Fruit fly (Drosophila melanogaster) whole organism, prepupa: ENCODE data around the gene Vha55.

Experiments
- Blimp-1 ChIP-seq: fragments of 200-800 bp; sonication (Bioruptor generic); optimal IDR thresholded peaks from 3 replicates; lab custom pipeline; 2017; ENCODE audit warnings: missing biosample characterization, missing genetic modification characterization, mild to moderate bottlenecking, moderate library complexity, missing genetic modification reagents
- CG10631 ChIP-seq: fragments of 200-800 bp; sonication (Bioruptor generic); optimal IDR thresholded peaks from 2 replicates; lab custom pipeline; 2016; ENCODE audit warnings: missing biosample characterization, missing genetic modification characterization
- CG11294 ChIP-seq: fragments of 200-800 bp; sonication (Bioruptor generic); IDR thresholded peaks from 2 replicates; pipeline ENCODE4 v1.3.6; 2022; ENCODE audit warnings: missing biosample characterization, missing genetic modification characterization
- CG11902 ChIP-seq: fragments of 200-800 bp; sonication (Bioruptor generic); optimal IDR thresholded peaks from 3 replicates; lab custom pipeline; 2016; ENCODE audit warnings: missing biosample characterization, missing genetic modification characterization
- CG1621 ChIP-seq: fragments of 200-800 bp; sonication (Bioruptor generic); optimal IDR thresholded peaks from 3 replicates; lab custom pipeline; 2018; ENCODE audit warnings: missing biosample characterization, mild to moderate bottlenecking, missing genetic modification characterization
- CG16779 ChIP-seq: fragments of 200-800 bp; sonication (Bioruptor generic); optimal IDR thresholded peaks from 3 replicates; lab custom pipeline; 2017; ENCODE audit warnings: missing biosample characterization, mild to moderate bottlenecking, missing genetic modification characterization
- CG3032 ChIP-seq: fragments of 200-800 bp; optimal IDR thresholded peaks from 2 replicates; lab custom pipeline; 2019; ENCODE audit warnings: missing biosample characterization, mild to moderate bottlenecking, missing genetic modification characterization, moderate library complexity
- CG31627 ChIP-seq: fragments of 200-800 bp; sonication (Bioruptor generic); optimal IDR thresholded peaks from 3 replicates; lab custom pipeline; 2016; ENCODE audit warnings: missing biosample characterization, missing genetic modification characterization
- CG34406 ChIP-seq: fragments of 200-800 bp; sonication (Bioruptor generic); optimal IDR thresholded peaks from 3 replicates; lab custom pipeline; 2016; ENCODE audit warnings: missing biosample characterization, missing genetic modification characterization
- CG3919 ChIP-seq: fragments of 200-800 bp; sonication (Bioruptor generic); optimal IDR thresholded peaks from 3 replicates; lab custom pipeline; 2016; ENCODE audit warnings: missing biosample characterization, missing genetic modification characterization
- CG4318 ChIP-seq: fragments of 200-800 bp; sonication (Bioruptor generic); optimal IDR thresholded peaks from 3 replicates; lab custom pipeline; 2017; ENCODE audit warnings: missing biosample characterization, mild to moderate bottlenecking, missing genetic modification characterization
- CG6163 ChIP-seq: fragments of 200-800 bp; sonication (Bioruptor generic); IDR thresholded peaks from 3 replicates; pipeline ENCODE4 v1.3.6; 2022; ENCODE audit warnings: missing biosample characterization, missing genetic modification characterization
- CG6276 ChIP-seq: fragments of 200-800 bp; sonication (Bioruptor generic); optimal IDR thresholded peaks from 2 replicates; lab custom pipeline; 2017; ENCODE audit warnings: missing biosample characterization, mild to moderate bottlenecking, missing genetic modification characterization
- CG6792 ChIP-seq: fragments of 200-800 bp; sonication (Bioruptor generic); optimal IDR thresholded peaks from 3 replicates; lab custom pipeline; 2016; ENCODE audit warnings: missing biosample characterization, missing genetic modification characterization
- CG6808 ChIP-seq: fragments of 200-800 bp; sonication (Bioruptor generic); optimal IDR thresholded peaks from 3 replicates; lab custom pipeline; 2017; ENCODE audit warnings: missing biosample characterization, missing genetic modification characterization, mild to moderate bottlenecking, moderate library complexity, missing genetic modification reagents
- CG6854 ChIP-seq: fragments of 200-800 bp; sonication (Bioruptor generic); optimal IDR thresholded peaks from 2 replicates; lab custom pipeline; 2017; ENCODE audit warnings: missing biosample characterization, mild to moderate bottlenecking, missing genetic modification characterization
- CG7368 ChIP-seq: fragments of 200-800 bp; sonication (Bioruptor generic); optimal IDR thresholded peaks from 3 replicates; lab custom pipeline; 2016; ENCODE audit warnings: missing biosample characterization, missing genetic modification characterization
- CG8119 ChIP-seq: fragments of 200-800 bp; sonication (Bioruptor generic); IDR thresholded peaks from 3 replicates; pipeline ENCODE4 v1.3.6; 2022; ENCODE audit warnings: missing biosample characterization, missing genetic modification characterization
- CG8319 ChIP-seq: fragments of 200-800 bp; sonication (Bioruptor generic); optimal IDR thresholded peaks from 3 replicates; lab custom pipeline; 2016; ENCODE audit warnings: missing biosample characterization, missing genetic modification characterization
- CG8632 ChIP-seq: fragments of 200-800 bp; sonication (Bioruptor generic); optimal IDR thresholded peaks from 3 replicates; lab custom pipeline; 2016; ENCODE audit warnings: missing biosample characterization, missing genetic modification characterization
- Eip75B ChIP-seq: fragments of 200-800 bp; sonication (Bioruptor generic); optimal IDR thresholded peaks from 3 replicates; lab custom pipeline; 2016; ENCODE audit warnings: missing biosample characterization, missing genetic modification characterization
- Eip78C ChIP-seq: fragments of 200-800 bp; sonication (Bioruptor generic); peaks from one replicate; lab custom pipeline; 2016; ENCODE audit warnings: missing biosample characterization, missing genetic modification characterization
- Ets21C ChIP-seq: fragments of 200-800 bp; sonication (Bioruptor generic); optimal IDR thresholded peaks from 3 replicates; lab custom pipeline; 2016; ENCODE audit warnings: missing biosample characterization, missing genetic modification characterization
- Ets96B ChIP-seq: fragments of 200-800 bp; optimal IDR thresholded peaks from 2 replicates; lab custom pipeline; 2019; ENCODE audit warnings: missing biosample characterization, mild to moderate bottlenecking, missing genetic modification characterization, moderate library complexity
- Gug ChIP-seq: fragments of 200-800 bp; sonication (Bioruptor generic); IDR thresholded peaks from 2 replicates; pipeline ENCODE4 v1.3.6; 2022; ENCODE audit warnings: missing biosample characterization, missing genetic modification characterization
- Hr39 ChIP-seq: fragments of 200-800 bp; sonication (Bioruptor generic); optimal IDR thresholded peaks from 2 replicates; lab custom pipeline; 2016; ENCODE audit warnings: missing biosample characterization, missing genetic modification characterization
- Hr4 ChIP-seq: fragments of 200-800 bp; sonication (Bioruptor generic); optimal IDR thresholded peaks from 3 replicates; lab custom pipeline; 2016; ENCODE audit warnings: missing biosample characterization, missing genetic modification characterization
- Lpt ChIP-seq: fragments of 200-800 bp; sonication (Bioruptor generic); optimal IDR thresholded peaks from 3 replicates; lab custom pipeline; 2016; ENCODE audit warnings: missing biosample characterization, missing genetic modification characterization
- Met ChIP-seq: fragments of 200-800 bp; sonication (Bioruptor generic); optimal IDR thresholded peaks from 3 replicates; lab custom pipeline; 2016; ENCODE audit warnings: missing biosample characterization, missing genetic modification characterization
- OdsH ChIP-seq: fragments of 200-800 bp; sonication (Bioruptor generic); optimal IDR thresholded peaks from 3 replicates; lab custom pipeline; 2016; ENCODE audit warnings: missing biosample characterization, missing genetic modification characterization
- Smox ChIP-seq: fragments of 200-800 bp; sonication (Bioruptor generic); optimal IDR thresholded peaks from 3 replicates; lab custom pipeline; 2016; ENCODE audit warnings: missing biosample characterization, missing genetic modification characterization
- Sox14 ChIP-seq: fragments of 200-800 bp; sonication (Bioruptor generic); optimal IDR thresholded peaks from 3 replicates; lab custom pipeline; 2016; ENCODE audit warnings: missing biosample characterization, missing genetic modification characterization
- Sox15 ChIP-seq: fragments of 200-800 bp; sonication (Bioruptor generic); optimal IDR thresholded peaks from 3 replicates; lab custom pipeline; 2016; ENCODE audit warnings: missing biosample characterization, missing genetic modification characterization
- achi ChIP-seq: fragments of 200-800 bp; sonication (Bioruptor generic); optimal IDR thresholded peaks from 3 replicates; lab custom pipeline; 2016; ENCODE audit warnings: missing biosample characterization, missing genetic modification characterization
- acj6 ChIP-seq: fragments of 200-800 bp; sonication (Bioruptor generic); optimal IDR thresholded peaks from 3 replicates; lab custom pipeline; 2016; ENCODE audit warnings: missing biosample characterization, missing genetic modification characterization
- cyc ChIP-seq: fragments of 200-800 bp; sonication (Bioruptor generic); optimal IDR thresholded peaks from 3 replicates; lab custom pipeline; 2016; ENCODE audit warnings: missing biosample characterization, missing genetic modification characterization
- dac ChIP-seq: fragments of 200-800 bp; sonication (Bioruptor generic); optimal IDR thresholded peaks from 2 replicates; lab custom pipeline; 2017; ENCODE audit warnings: missing biosample characterization, mild to moderate bottlenecking, missing genetic modification characterization
- dsx ChIP-seq: fragments of 200-800 bp; optimal IDR thresholded peaks from 3 replicates; lab custom pipeline; 2019; ENCODE audit warnings: missing biosample characterization, mild to moderate bottlenecking, missing genetic modification characterization, moderate library complexity; ENCODE audit not compliant: poor library complexity, severe bottlenecking
- eg ChIP-seq: fragments of 200-800 bp; sonication (Bioruptor generic); IDR thresholded peaks from 3 replicates; pipeline ENCODE4 v1.3.6; 2022; ENCODE audit warnings: missing biosample characterization, missing genetic modification characterization
- esn ChIP-seq: fragments of 200-800 bp; sonication (Bioruptor generic); optimal IDR thresholded peaks from 2 replicates; lab custom pipeline; 2016; ENCODE audit warnings: missing biosample characterization, mild to moderate bottlenecking, missing genetic modification characterization, moderate library complexity
- fd85E ChIP-seq: fragments of 200-800 bp; sonication (Bioruptor generic); optimal IDR thresholded peaks from 3 replicates; lab custom pipeline; 2016; ENCODE audit warnings: missing biosample characterization, missing genetic modification characterization
- fkh ChIP-seq: fragments of 200-800 bp; sonication (Bioruptor generic); optimal IDR thresholded peaks from 3 replicates; lab custom pipeline; 2017; ENCODE audit warnings: missing biosample characterization, mild to moderate bottlenecking, missing genetic modification characterization, moderate library complexity
- lz ChIP-seq: fragments of 200-800 bp; sonication (Bioruptor generic); optimal IDR thresholded peaks from 3 replicates; lab custom pipeline; 2016; ENCODE audit warnings: missing biosample characterization, missing genetic modification characterization
- pdm3 ChIP-seq: fragments of 200-800 bp; sonication (Bioruptor generic); optimal IDR thresholded peaks from 3 replicates; lab custom pipeline; 2016; ENCODE audit warnings: missing biosample characterization, missing genetic modification characterization
- salr ChIP-seq, 2 experiments: fragments of 200-800 bp; sonication (Bioruptor generic); optimal IDR thresholded peaks; 3 replicates each; lab custom pipeline; 2016 to 2018; ENCODE audit warnings: missing biosample characterization in 2 of 2, missing genetic modification characterization in 2 of 2, mild to moderate bottlenecking in 1 of 2
- spab ChIP-seq: fragments of 200-800 bp; sonication (Bioruptor generic); optimal IDR thresholded peaks from 2 replicates; lab custom pipeline; 2017; ENCODE audit warnings: missing biosample characterization, mild to moderate bottlenecking, missing genetic modification characterization, missing genetic modification reagents
- ss ChIP-seq, 2 experiments: fragments of 200-800 bp; sonication (Bioruptor generic); optimal IDR thresholded peaks; 2 replicates in 1 of 2; 3 replicates in 1 of 2; lab custom pipeline; 2017 to 2018; ENCODE audit warnings: mild to moderate bottlenecking in 2 of 2, missing biosample characterization in 2 of 2, missing genetic modification characterization in 2 of 2, moderate library complexity in 1 of 2
- svp ChIP-seq: fragments of 200-800 bp; sonication (Bioruptor generic); peaks from one replicate; lab custom pipeline; 2016; ENCODE audit warnings: missing biosample characterization, missing genetic modification characterization
- topi ChIP-seq: fragments of 200-800 bp; sonication (Bioruptor generic); optimal IDR thresholded peaks from 3 replicates; lab custom pipeline; 2016; ENCODE audit warnings: missing biosample characterization, missing genetic modification characterization
- vri ChIP-seq: fragments of 200-800 bp; sonication (Bioruptor generic); optimal IDR thresholded peaks from 3 replicates; lab custom pipeline; 2016; ENCODE audit warnings: missing biosample characterization, mild to moderate bottlenecking, missing genetic modification characterization

Gene Vha55

dm6 chr3R:12627691-12628148 is at the start of gene Vha55, which contains the start of gene Snx3:
Gene Vha55, minus strand, starts transcription at chr3R:12627829.
Gene Snx3, plus strand, starts transcription at chr3R:12628031.
- TF ChIP-seq Ets96B (no peak), vri (GFP tag; lab: Kevin White, UChicago) (peak; percentile 76), ss (GFP tag; optimal IDR thresholded peaks at IDR 0.05; lab: Kevin White, UChicago) (no peak), fd85E (GFP tag; lab: Kevin White, UChicago) (no peak), cyc (GFP tag; lab: Kevin White, UChicago) (peak; percentile 68), CG8119 (no peak), CG4318 (no peak), CG6792 (no peak), CG10631 (peak; percentile 42), esn (peak; percentile 6), Eip78C (GFP tag; lab: Kevin White, UChicago) (peak; percentile 27), CG6854 (GFP tag; lab: Kevin White, UChicago) (no peak), lz (GFP tag; lab: Kevin White, UChicago) (peak; percentile 49), Hr39 (GFP tag; lab: Kevin White, UChicago) (peak; percentile 54), salr (GFP tag; optimal IDR thresholded peaks at IDR 0.05; lab: Kevin White, UChicago) (no peak), Met (no peak), Ets21C (GFP tag; lab: Kevin White, UChicago) (peak; percentile 44), CG34406 (GFP tag; lab: Kevin White, UChicago) (no peak), CG8632 (no peak), CG6163 (GFP tag; lab: Robert Waterston, UW) (no peak), CG6276 (no peak), fkh (GFP tag; lab: Kevin White, UChicago) (no peak), CG11294 (GFP tag; lab: Robert Waterston, UW) (no peak), Sox14 (GFP tag; lab: Kevin White, UChicago) (peak; percentile 58), dsx (GFP tag; lab: Kevin White, UChicago) (no peak), Smox (GFP tag; lab: Kevin White, UChicago) (no peak), Sox15 (GFP tag; lab: Kevin White, UChicago) (no peak), CG11902 (GFP tag; lab: Kevin White, UChicago) (peak; percentile 4), CG31627 (GFP tag; lab: Kevin White, UChicago) (peak; percentile 61), dac (GFP tag; lab: Kevin White, UChicago) (no peak), topi (GFP tag; lab: Kevin White, UChicago) (peak; percentile 48), eg (no peak), spab (GFP tag; lab: Kevin White, UChicago) (no peak), CG3919 (peak; percentile 51), OdsH (peak; percentile 30), Hr4 (GFP tag; lab: Kevin White, UChicago) (no peak), CG8319 (GFP tag; lab: Kevin White, UChicago) (no peak), CG3032 (tag; lab: Kevin White, UChicago) (peak; percentile 51), Gug (GFP tag; lab: Robert Waterston, UW) (no peak), CG6808 (GFP tag; lab: Kevin White, UChicago) (no peak), pdm3 (GFP tag; lab: Kevin White, UChicago) (no peak), Eip75B (GFP tag; lab: Kevin White, UChicago) (peak; percentile 16), Blimp-1 (GFP tag; lab: Kevin White, UChicago) (no peak), Lpt (peak; percentile 4), achi (GFP tag; lab: Kevin White, UChicago) (no peak), svp (GFP tag; lab: Kevin White, UChicago) (peak; percentile 83), CG16779 (tag; lab: Kevin White, UChicago) (peak; percentile 19), CG1621 (tag; lab: Kevin White, UChicago) (no peak), CG7368 (GFP tag; lab: Kevin White, UChicago) (no peak), acj6 (no peak)
